Worm (Caenorhabditis elegans) whole organism, L4/young adult: ENCODE results near the gene nlg-1.

Source experiments
- W03F9.2 ChIP-seq: fragments of 150-350 bp; optimal IDR thresholded peaks from 2 replicates; lab custom pipeline; 2014; ENCODE audit warnings: missing biosample characterization, missing genetic modification characterization
- dao-5 ChIP-seq: sonication (generic microtip); optimal IDR thresholded peaks from 2 replicates; lab custom pipeline; 2016; ENCODE audit warnings: missing genotype, missing genetic modification characterization, moderate library complexity, missing compliant biosample characterization
- him-1 ChIP-seq: sonication (generic microtip); optimal IDR thresholded peaks from 2 replicates; lab custom pipeline; 2016; ENCODE audit warnings: missing genotype, missing genetic modification reagents, missing genetic modification characterization, missing compliant biosample characterization

- TF ChIP-seq W03F9.2 (tag; lab: Kevin White, UChicago) (no peak), him-1 (tag; lab: Kevin White, UChicago) (no peak), dao-5 (tag; lab: Kevin White, UChicago) (no peak)
These were observed 35.9 kb upstream of the nlg-1 start for ce11 chrX:13666864-13667263.
